Worm (Caenorhabditis elegans): Measurements from ENCODE around the gene ndub-6.

DNA sequence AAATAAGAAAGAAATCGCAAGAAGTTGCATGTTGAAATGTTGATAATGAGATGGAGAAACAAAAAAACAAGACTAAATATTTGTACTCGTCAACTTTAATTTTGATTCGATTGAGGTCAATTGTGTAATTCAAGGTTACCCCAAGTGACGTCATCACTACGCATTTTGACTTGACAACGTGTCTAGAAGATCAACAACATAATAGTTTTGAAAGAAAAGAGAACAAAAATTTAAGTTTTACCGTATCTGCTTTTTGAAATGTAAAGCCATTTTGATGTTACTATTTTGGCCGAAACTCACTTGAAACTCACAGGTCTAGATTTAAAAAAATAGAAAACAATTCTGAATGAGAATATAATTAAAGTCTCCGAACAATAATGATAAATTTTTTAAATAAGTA, 31.3 kb upstream of the ndub-6 start, which contains the start of gene dsl-5:
- no peak for TF ChIP-seq madf-6 (GFP tag; IDR thresholded peaks at IDR 0.05)
- no peak for TF ChIP-seq K12H6.12 (tag; optimal IDR thresholded peaks at IDR 0.05)
- TF ChIP-seq Y53F4B.3 (GFP tag; IDR thresholded peaks at IDR 0.05), result no peak
- no peak for TF ChIP-seq tbp1 (GFP tag; optimal IDR thresholded peaks at IDR 0.05)
- no peak for TF ChIP-seq mxl-1 (tag; optimal IDR thresholded peaks at IDR 0.05)
- TF ChIP-seq tbx-9 (tag; optimal IDR thresholded peaks at IDR 0.05; ENCODE audit: borderline replicate concordance), result no peak
- no peak for TF ChIP-seq gei-17 (GFP tag; optimal IDR thresholded peaks at IDR 0.05)
- TF ChIP-seq F49E8.2 (tag; optimal IDR thresholded peaks at IDR 0.05; ENCODE audit: insufficient read depth), result no peak
- no peak for TF ChIP-seq let-526 (GFP tag; IDR thresholded peaks at IDR 0.05)
- no peak for TF ChIP-seq hsf-1 (GFP tag; IDR thresholded peaks at IDR 0.05)
- TF ChIP-seq nhr-90 (tag; optimal IDR thresholded peaks at IDR 0.05), result no peak

Data from whole organism, young adult.